Worm (Caenorhabditis elegans) whole organism, early embryonic: ENCODE results near the gene ints-5.
A peak's percentile ranks its signal among the peaks of the same experiment; 100 is the strongest.

ENCODE experiments used
- ama-1 ChIP-seq: fragments of 150-350 bp; optimal IDR thresholded peaks from 2 replicates; lab custom pipeline; 2014
- ceh-36 ChIP-seq: sonication (generic microtip); optimal IDR thresholded peaks from 2 replicates; lab custom pipeline; 2016; ENCODE audit warnings: missing genetic modification characterization, inconsistent platforms, missing compliant biosample characterization
- ets-7 ChIP-seq: sonication (generic microtip); optimal IDR thresholded peaks from 2 replicates; lab custom pipeline; 2016; ENCODE audit warnings: missing genotype, missing genetic modification characterization, missing compliant biosample characterization
- hmg-4 ChIP-seq: fragments of 200-800 bp; sonication (Bioruptor generic); optimal IDR thresholded peaks from 2 replicates; lab custom pipeline; 2018; ENCODE audit warnings: mild to moderate bottlenecking, missing genetic modification characterization, missing compliant biosample characterization
- scrt-1 ChIP-seq: fragments of 200-800 bp; sonication (Bioruptor generic); IDR thresholded peaks from 2 replicates; pipeline ENCODE4 v1.3.6; 2022; ENCODE audit warnings: missing genetic modification characterization, missing compliant biosample characterization
- sea-1 ChIP-seq: fragments of 200-800 bp; sonication (Bioruptor generic); conservative IDR thresholded peaks from 2 replicates; pipeline ENCODE4 v1.3.6; 2022; ENCODE audit warnings: missing genetic modification characterization, missing compliant biosample characterization

DNA sequence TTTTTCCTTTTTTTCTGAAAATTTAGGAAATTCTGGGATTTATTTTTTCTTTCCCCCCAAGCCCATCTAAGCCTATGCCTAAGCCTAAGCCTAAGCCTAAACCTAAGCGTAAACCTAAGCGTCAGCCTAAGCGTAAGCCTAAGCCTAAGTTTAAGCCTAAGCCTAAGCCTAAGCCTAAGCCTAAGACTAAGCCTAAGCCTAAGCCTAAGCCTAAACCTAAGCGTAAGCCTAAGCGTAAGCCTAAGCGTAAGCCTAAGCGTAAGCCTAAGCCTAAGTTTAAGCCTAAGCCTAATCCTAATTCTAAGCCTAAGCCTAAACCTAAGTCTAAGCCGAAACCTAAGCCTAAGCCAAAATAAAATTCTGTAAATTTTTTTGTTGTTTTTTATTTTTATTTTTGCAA, 54.2 kb downstream of the ints-5 start:
- TF ChIP-seq ama-1, result no peak
- TF ChIP-seq scrt-1, result no peak
- TF ChIP-seq ceh-36 (tag; lab: Kevin White, UChicago), result peak; percentile 90
- TF ChIP-seq sea-1 (GFP tag; lab: Robert Waterston, UW), result no peak
- no peak for TF ChIP-seq hmg-4
- no peak for TF ChIP-seq ets-7
